Fruit fly (Drosophila melanogaster) whole organism, embryonic: ENCODE data around the gene CG14273.
A peak's percentile ranks its signal among the peaks of the same experiment; 100 is the strongest.

Experiments
- Antp ChIP-seq: fragments of 200-800 bp; sonication (Bioruptor generic); optimal IDR thresholded peaks from 3 replicates; lab custom pipeline; 2016; ENCODE audit warnings: missing biosample characterization, missing genetic modification characterization
- Atf3 ChIP-seq: fragments of 200-800 bp; sonication (Bioruptor generic); optimal IDR thresholded peaks from 3 replicates; lab custom pipeline; 2016; ENCODE audit warnings: missing biosample characterization, missing genetic modification characterization
- B-H2 ChIP-seq: fragments of 200-800 bp; sonication (Bioruptor generic); optimal IDR thresholded peaks from 2 replicates; lab custom pipeline; 2018; ENCODE audit warnings: missing biosample characterization, mild to moderate bottlenecking, missing genetic modification characterization
- C15 ChIP-seq: fragments of 200-800 bp; sonication (Bioruptor generic); IDR thresholded peaks from 3 replicates; pipeline ENCODE4 v1.3.6; 2022; ENCODE audit warnings: missing biosample characterization, missing genetic modification characterization
- CG10267 ChIP-seq: fragments of 200-800 bp; sonication (Bioruptor generic); optimal IDR thresholded peaks from 2 replicates; lab custom pipeline; 2018; ENCODE audit warnings: missing biosample characterization, mild to moderate bottlenecking, missing genetic modification characterization, moderate library complexity
- CG11085 ChIP-seq: fragments of 200-800 bp; sonication (Bioruptor generic); IDR thresholded peaks from 2 replicates; pipeline ENCODE4 v1.3.6; 2022; ENCODE audit warnings: missing biosample characterization, missing genetic modification characterization
- CG11398 ChIP-seq: fragments of 200-800 bp; sonication (Bioruptor generic); optimal IDR thresholded peaks from 2 replicates; lab custom pipeline; 2016; ENCODE audit warnings: missing biosample characterization, missing genetic modification characterization
- CG11456 ChIP-seq: fragments of 200-800 bp; sonication (Bioruptor generic); IDR thresholded peaks from 3 replicates; pipeline ENCODE4 v1.3.6; 2022; ENCODE audit warnings: missing biosample characterization, missing genetic modification characterization
- CG12071 ChIP-seq: fragments of 200-800 bp; sonication (Bioruptor generic); optimal IDR thresholded peaks from 3 replicates; lab custom pipeline; 2018; ENCODE audit warnings: missing biosample characterization, mild to moderate bottlenecking, missing genetic modification characterization
- CG13287 ChIP-seq: fragments of 200-800 bp; sonication (Bioruptor generic); IDR thresholded peaks from 2 replicates; pipeline ENCODE4 v1.3.6; 2022; ENCODE audit warnings: missing biosample characterization, missing genetic modification characterization; ENCODE audit not compliant: partially characterized antibody
- CG13624 ChIP-seq: fragments of 200-800 bp; sonication (Bioruptor generic); optimal IDR thresholded peaks from 2 replicates; lab custom pipeline; 2016; ENCODE audit warnings: missing biosample characterization, missing genetic modification characterization
- CG1603 ChIP-seq: fragments of 200-800 bp; sonication (Bioruptor generic); optimal IDR thresholded peaks from 2 replicates; lab custom pipeline; 2019; ENCODE audit warnings: missing biosample characterization, mild to moderate bottlenecking, missing genetic modification characterization, moderate library complexity
- CG17361 ChIP-seq: fragments of 200-800 bp; sonication (Bioruptor generic); IDR thresholded peaks from 3 replicates; pipeline ENCODE4 v1.3.6; 2022; ENCODE audit warnings: missing biosample characterization, missing genetic modification characterization
- CG3163 ChIP-seq: fragments of 200-800 bp; sonication (Bioruptor generic); optimal IDR thresholded peaks from 3 replicates; lab custom pipeline; 2016; ENCODE audit warnings: missing biosample characterization, missing genetic modification characterization
- CG34376 ChIP-seq: fragments of 200-800 bp; sonication (Bioruptor generic); optimal IDR thresholded peaks from 2 replicates; lab custom pipeline; 2018; ENCODE audit warnings: missing biosample characterization, mild to moderate bottlenecking, missing genetic modification characterization
- CG4820 ChIP-seq: fragments of 200-800 bp; sonication (Bioruptor generic); optimal IDR thresholded peaks from 3 replicates; lab custom pipeline; 2016; ENCODE audit warnings: missing biosample characterization, missing genetic modification characterization
- CG6272 ChIP-seq: fragments of 200-800 bp; sonication (Bioruptor generic); IDR thresholded peaks from 2 replicates; pipeline ENCODE4 v1.3.6; 2022; ENCODE audit warnings: missing biosample characterization, missing genetic modification characterization
- CG7372 ChIP-seq: fragments of 200-800 bp; sonication (Bioruptor generic); IDR thresholded peaks from 2 replicates; pipeline ENCODE4 v1.3.6; 2022; ENCODE audit warnings: missing biosample characterization, missing genetic modification characterization
- CG7745 ChIP-seq: fragments of 200-800 bp; sonication (Bioruptor generic); optimal IDR thresholded peaks from 2 replicates; lab custom pipeline; 2018; ENCODE audit warnings: missing biosample characterization, mild to moderate bottlenecking, missing genetic modification characterization, moderate library complexity
- CG7963 ChIP-seq: fragments of 200-800 bp; sonication (Bioruptor generic); IDR thresholded peaks from 3 replicates; pipeline ENCODE4 v1.3.6; 2022; ENCODE audit warnings: missing biosample characterization, missing genetic modification characterization; ENCODE audit not compliant: partially characterized antibody
- CG8290 ChIP-seq, 3 experiments: fragments of 200-800 bp; sonication (Bioruptor generic); optimal IDR thresholded peaks; 2 replicates each; lab custom pipeline; 2016 to 2019; ENCODE audit warnings: missing biosample characterization in 3 of 3, missing genetic modification characterization in 3 of 3, mild to moderate bottlenecking in 2 of 3, moderate library complexity in 1 of 3
- Dref ChIP-seq: fragments of 200-800 bp; sonication (Bioruptor generic); IDR thresholded peaks from 2 replicates; pipeline ENCODE4 v1.3.6; 2022; ENCODE audit warnings: missing biosample characterization, missing genetic modification characterization
- Drgx ChIP-seq: fragments of 200-800 bp; sonication (Bioruptor generic); IDR thresholded peaks from 2 replicates; pipeline ENCODE4 v1.3.6; 2022; ENCODE audit warnings: missing biosample characterization, missing genetic modification characterization
- Fer3 ChIP-seq: fragments of 200-800 bp; sonication (Bioruptor generic); optimal IDR thresholded peaks from 2 replicates; lab custom pipeline; 2018; ENCODE audit warnings: missing biosample characterization, mild to moderate bottlenecking, missing genetic modification characterization, moderate library complexity
- HLH3B ChIP-seq: fragments of 200-800 bp; sonication (Bioruptor generic); IDR thresholded peaks from 2 replicates; pipeline ENCODE4 v1.3.6; 2022; ENCODE audit warnings: missing biosample characterization, missing genetic modification characterization
- NC2α ChIP-seq: fragments of 200-800 bp; sonication (Bioruptor generic); optimal IDR thresholded peaks from 2 replicates; lab custom pipeline; 2016; ENCODE audit warnings: missing biosample characterization, missing genetic modification characterization
- NK7.1 ChIP-seq: fragments of 200-800 bp; sonication (Bioruptor generic); optimal IDR thresholded peaks from 3 replicates; lab custom pipeline; 2016; ENCODE audit warnings: missing biosample characterization, missing genetic modification characterization
- Rx ChIP-seq: fragments of 200-800 bp; sonication (Bioruptor generic); IDR thresholded peaks from 2 replicates; pipeline ENCODE4 v1.3.6; 2022; ENCODE audit warnings: missing biosample characterization, missing genetic modification characterization
- al ChIP-seq: fragments of 200-800 bp; sonication (Bioruptor generic); IDR thresholded peaks from 2 replicates; pipeline ENCODE4 v1.3.6; 2022; ENCODE audit warnings: missing biosample characterization, missing genetic modification characterization
- amos ChIP-seq: fragments of 200-800 bp; sonication (Bioruptor generic); IDR thresholded peaks from 2 replicates; pipeline ENCODE4 v1.3.6; 2022; ENCODE audit warnings: missing biosample characterization, missing genetic modification characterization; ENCODE audit not compliant: partially characterized antibody
- ato ChIP-seq: fragments of 200-800 bp; sonication (Bioruptor generic); IDR thresholded peaks from 2 replicates; pipeline ENCODE4 v1.3.6; 2022; ENCODE audit warnings: missing biosample characterization, missing genetic modification characterization; ENCODE audit not compliant: partially characterized antibody
- cas ChIP-seq: fragments of 200-800 bp; sonication (Bioruptor generic); IDR thresholded peaks from 2 replicates; pipeline ENCODE4 v1.3.6; 2022; ENCODE audit warnings: missing biosample characterization, missing genetic modification characterization
- caup ChIP-seq: fragments of 200-800 bp; sonication (Bioruptor generic); optimal IDR thresholded peaks from 3 replicates; lab custom pipeline; 2017; ENCODE audit warnings: missing biosample characterization, mild to moderate bottlenecking, missing genetic modification characterization, moderate library complexity; ENCODE audit not compliant: severe bottlenecking
- chn ChIP-seq: fragments of 200-800 bp; sonication (Bioruptor generic); optimal IDR thresholded peaks from 2 replicates; lab custom pipeline; 2016; ENCODE audit warnings: missing biosample characterization, missing genetic modification characterization
- ci ChIP-seq: fragments of 200-800 bp; sonication (Bioruptor generic); IDR thresholded peaks from 3 replicates; pipeline ENCODE4 v1.3.6; 2022; ENCODE audit warnings: missing biosample characterization, missing genetic modification characterization
- gem ChIP-seq: fragments of 200-800 bp; sonication (Bioruptor generic); optimal IDR thresholded peaks from 2 replicates; lab custom pipeline; 2019; ENCODE audit warnings: missing biosample characterization, mild to moderate bottlenecking, missing genetic modification characterization, moderate library complexity
- gfzf ChIP-seq: fragments of 200-800 bp; sonication (Bioruptor generic); optimal IDR thresholded peaks from 2 replicates; lab custom pipeline; 2016; ENCODE audit warnings: missing biosample characterization, mild to moderate bottlenecking, missing genetic modification characterization, moderate library complexity
- ham ChIP-seq: fragments of 200-800 bp; sonication (Bioruptor generic); IDR thresholded peaks from 2 replicates; pipeline ENCODE4 v1.3.6; 2022; ENCODE audit warnings: missing biosample characterization, missing genetic modification characterization
- hbn ChIP-seq: fragments of 200-800 bp; sonication (Bioruptor generic); IDR thresholded peaks from 2 replicates; pipeline ENCODE4 v1.3.6; 2022; ENCODE audit warnings: missing biosample characterization, missing genetic modification characterization; ENCODE audit not compliant: partially characterized antibody
- knrl ChIP-seq: fragments of 200-800 bp; sonication (Bioruptor generic); IDR thresholded peaks from 3 replicates; pipeline ENCODE4 v1.3.6; 2022; ENCODE audit warnings: missing biosample characterization, missing genetic modification characterization; ENCODE audit not compliant: partially characterized antibody
- mam ChIP-seq: fragments of 200-800 bp; sonication (Bioruptor generic); optimal IDR thresholded peaks from 3 replicates; lab custom pipeline; 2016; ENCODE audit warnings: missing biosample characterization, missing genetic modification characterization
- nau ChIP-seq: fragments of 200-800 bp; sonication (Bioruptor generic); optimal IDR thresholded peaks from 3 replicates; lab custom pipeline; 2017; ENCODE audit warnings: missing biosample characterization, mild to moderate bottlenecking, missing genetic modification characterization, missing genetic modification reagents
- nerfin-1 ChIP-seq: fragments of 200-800 bp; sonication (Bioruptor generic); optimal IDR thresholded peaks from 3 replicates; lab custom pipeline; 2019; ENCODE audit warnings: missing biosample characterization, mild to moderate bottlenecking, missing genetic modification characterization, moderate library complexity
- pfk ChIP-seq: fragments of 200-800 bp; sonication (Bioruptor generic); optimal IDR thresholded peaks from 2 replicates; lab custom pipeline; 2018; ENCODE audit warnings: missing biosample characterization, mild to moderate bottlenecking, missing genetic modification characterization, moderate library complexity
- ranshi ChIP-seq: fragments of 200-800 bp; sonication (Bioruptor generic); IDR thresholded peaks from 2 replicates; pipeline ENCODE4 v1.3.6; 2022; ENCODE audit warnings: missing biosample characterization, missing genetic modification characterization
- stwl ChIP-seq: fragments of 200-800 bp; sonication (Bioruptor generic); optimal IDR thresholded peaks from 3 replicates; lab custom pipeline; 2018; ENCODE audit warnings: missing biosample characterization, mild to moderate bottlenecking, missing genetic modification characterization, moderate library complexity
- unpg ChIP-seq: fragments of 200-800 bp; sonication (Bioruptor generic); optimal IDR thresholded peaks from 3 replicates; lab custom pipeline; 2018; ENCODE audit warnings: missing biosample characterization, mild to moderate bottlenecking, missing genetic modification characterization, moderate library complexity

Gene CG14273

dm6 chr2L:8370364-8371326 lies 28.1 kb downstream of the CG14273 start, which contains the start of gene CG17292 (continued):
- TF ChIP-seq ato (GFP tag; lab: Robert Waterston, UW), result peak; percentile 84
- peak; percentile 20 for TF ChIP-seq Antp (GFP tag; lab: Kevin White, UChicago)
- peak; percentile 53 for TF ChIP-seq gfzf
- peak; percentile 94 for TF ChIP-seq amos (GFP tag; lab: Robert Waterston, UW)
- TF ChIP-seq CG7372 (GFP tag; lab: Robert Waterston, UW), result peak; percentile 43; the same call in 1 of the 2 replicates
- peak; percentile 32; the same call in 1 of the 2 replicates for TF ChIP-seq CG11085 (GFP tag; lab: Robert Waterston, UW)
- peak; percentile 76 for TF ChIP-seq nau
- TF ChIP-seq stwl, result peak; percentile 62
- no peak for TF ChIP-seq al
- peak; percentile 3 for TF ChIP-seq mam (GFP tag; lab: Kevin White, UChicago)
- peak; percentile 60 for TF ChIP-seq HLH3B (GFP tag; lab: Robert Waterston, UW)
- TF ChIP-seq CG7745 (tag; lab: Kevin White, UChicago), result no peak
- peak; percentile 90 for TF ChIP-seq CG7963 (GFP tag; lab: Robert Waterston, UW)
- peak; percentile 21 for TF ChIP-seq NK7.1 (GFP tag; lab: Kevin White, UChicago)
- TF ChIP-seq gem, result peak; percentile 41
- TF ChIP-seq B-H2 (GFP tag; lab: Kevin White, UChicago), result peak; percentile 74
- TF ChIP-seq chn (GFP tag; lab: Kevin White, UChicago), result no peak
- no peak for TF ChIP-seq CG8290 (GFP tag; optimal IDR thresholded peaks at IDR 0.05; lab: Kevin White, UChicago)
- TF ChIP-seq CG8290 (tag; optimal IDR thresholded peaks at IDR 0.05; lab: Kevin White, UChicago), result peak in 1 of 2 experiments; percentile 88
- TF ChIP-seq CG13287, result peak; percentile 95
- TF ChIP-seq ranshi (GFP tag; lab: Robert Waterston, UW), result peak; percentile 58; the same call in 1 of the 2 replicates
- peak; percentile 49 for TF ChIP-seq CG6272 (GFP tag; lab: Robert Waterston, UW)
- peak; percentile 75; the same call in 2 of the 3 replicates for TF ChIP-seq CG11456 (GFP tag; lab: Robert Waterston, UW)
- TF ChIP-seq Atf3, result no peak
- peak; percentile 50 for TF ChIP-seq CG11398
- peak; percentile 6 for TF ChIP-seq pfk (GFP tag; lab: Kevin White, UChicago)
- no peak for TF ChIP-seq CG4820 (GFP tag; lab: Kevin White, UChicago)
- peak; percentile 19 for TF ChIP-seq NC2α (GFP tag; lab: Kevin White, UChicago)
- TF ChIP-seq CG12071 (GFP tag; lab: Kevin White, UChicago), result peak; percentile 64
- peak; percentile 84 for TF ChIP-seq ci (GFP tag; lab: Robert Waterston, UW)
- peak; percentile 79 for TF ChIP-seq CG34376 (GFP tag; lab: Kevin White, UChicago)
- TF ChIP-seq Dref (GFP tag; lab: Robert Waterston, UW), result peak; percentile 88
- TF ChIP-seq unpg (GFP tag; lab: Kevin White, UChicago), result peak; percentile 38
- TF ChIP-seq CG3163 (GFP tag; lab: Kevin White, UChicago), result peak; percentile 15
- peak; percentile 61 for TF ChIP-seq CG1603 (tag; lab: Kevin White, UChicago)
- TF ChIP-seq nerfin-1, result no peak
- no peak for TF ChIP-seq CG17361 (GFP tag; lab: Robert Waterston, UW)
- peak; percentile 16 for TF ChIP-seq CG10267 (tag; lab: Kevin White, UChicago)
- no peak for TF ChIP-seq C15
- peak; percentile 40; the same call in 1 of the 2 replicates for TF ChIP-seq cas (GFP tag; lab: Robert Waterston, UW)
- peak; percentile 30 for TF ChIP-seq Fer3
- TF ChIP-seq Drgx (GFP tag; lab: Robert Waterston, UW), result peak; percentile 58
- peak; percentile 76 for TF ChIP-seq hbn (GFP tag; lab: Robert Waterston, UW)
- TF ChIP-seq Rx (GFP tag; lab: Robert Waterston, UW), result peak; percentile 35; the same call in 1 of the 2 replicates
- TF ChIP-seq ham, result 0 out of 2 replicates have a peak, but pooled peaks have one; percentile 9
- TF ChIP-seq caup (GFP tag; lab: Kevin White, UChicago), result peak; percentile 76
- peak; percentile 69 for TF ChIP-seq CG13624
- TF ChIP-seq knrl (GFP tag; lab: Robert Waterston, UW), result peak; percentile 91
